Worm (Caenorhabditis elegans) whole organism, mixed stage, embryonic: ENCODE results near the gene chil-25.

Experiments used
- elt-1 ChIP-seq: sonication (generic microtip); optimal IDR thresholded peaks from 2 replicates; lab custom pipeline; 2017; ENCODE audit warnings: missing genetic modification characterization, mild to moderate bottlenecking, missing compliant biosample characterization, antibody characterized with exemption, moderate library complexity, borderline replicate concordance; ENCODE audit not compliant: insufficient read depth
- elt-3 ChIP-seq: fragments of 150-350 bp; optimal IDR thresholded peaks from 2 replicates; lab custom pipeline; 2014; ENCODE audit warnings: missing biosample characterization, missing genetic modification characterization
- lsy-2 ChIP-seq: fragments of 150-350 bp; optimal IDR thresholded peaks from 2 replicates; lab custom pipeline; 2014; ENCODE audit warnings: missing biosample characterization, missing genetic modification characterization
- nhr-12 ChIP-seq: fragments of 150-350 bp; optimal IDR thresholded peaks from 2 replicates; lab custom pipeline; 2014; ENCODE audit warnings: missing biosample characterization, missing genetic modification characterization
- unc-39 ChIP-seq: fragments of 150-350 bp; optimal IDR thresholded peaks from 2 replicates; lab custom pipeline; 2014; ENCODE audit warnings: missing biosample characterization, missing genetic modification characterization
- unc-62 ChIP-seq: fragments of 150-350 bp; optimal IDR thresholded peaks from 2 replicates; lab custom pipeline; 2014; ENCODE audit warnings: missing biosample characterization, missing genetic modification reagents, missing genetic modification characterization

DNA sequence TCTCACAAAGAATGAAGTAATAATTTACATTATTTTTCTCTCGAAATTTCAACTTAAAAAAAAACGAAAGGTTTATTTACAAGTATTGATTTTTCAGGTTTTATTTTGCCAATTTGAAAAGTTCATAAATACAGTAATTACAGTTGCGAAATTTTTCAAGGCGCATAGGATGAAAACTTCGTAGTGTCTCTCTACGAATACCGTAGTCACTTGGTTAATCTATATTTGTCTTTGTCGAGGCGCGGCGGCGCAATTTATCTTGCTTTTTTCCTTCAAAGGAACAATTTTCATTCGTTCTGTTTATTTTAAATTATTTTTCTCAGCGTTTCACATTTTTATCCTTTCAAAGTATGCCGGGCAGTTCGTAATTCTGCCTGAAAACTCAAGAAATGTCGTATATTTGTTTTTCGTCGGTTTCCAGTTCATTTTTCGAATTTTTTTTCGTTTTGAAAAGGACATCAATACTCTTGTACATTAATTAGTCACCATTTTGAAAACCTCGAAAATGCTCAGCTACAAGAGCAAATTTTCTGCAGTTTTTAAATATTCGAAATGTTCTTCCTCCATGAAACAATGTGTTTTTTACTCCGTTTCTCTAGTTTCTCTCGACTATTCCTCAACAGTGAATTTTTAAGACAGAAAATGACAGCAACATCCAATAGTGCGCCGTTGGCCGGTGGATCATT, 49.4 kb upstream of the chil-25 start, which contains the start of gene mex-6:
- TF ChIP-seq nhr-12 (tag; lab: Kevin White, UChicago) (no peak), elt-3 (tag; lab: Kevin White, UChicago) (no peak), elt-1 (tag; lab: Kevin White, UChicago) (no peak), unc-62 (no peak), lsy-2 (tag; lab: Kevin White, UChicago) (no peak), unc-39 (tag; lab: Kevin White, UChicago) (no peak)
